Worm (Caenorhabditis elegans): ENCODE measurements around the gene nhr-255.

ce11 chrX:15709594-15709993 is 32.8 kb upstream of the nhr-255 start:
- TF ChIP-seq madf-2 (tag; optimal IDR thresholded peaks at IDR 0.05), result no peak
- no peak for TF ChIP-seq lin-11 (tag; optimal IDR thresholded peaks at IDR 0.05)
- TF ChIP-seq pag-3 (tag; optimal IDR thresholded peaks at IDR 0.05; ENCODE audit: borderline replicate concordance), result no peak
- TF ChIP-seq pha-4 (tag; optimal IDR thresholded peaks at IDR 0.05), result no peak
- no peak for TF ChIP-seq fkh-10 (GFP tag; optimal IDR thresholded peaks at IDR 0.05)
- TF ChIP-seq hlh-13 (GFP tag; optimal IDR thresholded peaks at IDR 0.05), result no peak
- TF ChIP-seq Y22D7AL.16 (tag; optimal IDR thresholded peaks at IDR 0.05), result no peak
- TF ChIP-seq F13H6.1 (tag; optimal IDR thresholded peaks at IDR 0.05), result no peak
- TF ChIP-seq elt-4 (tag; optimal IDR thresholded peaks at IDR 0.05), result no peak
- TF ChIP-seq K02D7.2 (tag; optimal IDR thresholded peaks at IDR 0.05), result no peak
- TF ChIP-seq ama-1 (optimal IDR thresholded peaks at IDR 0.05), result no peak
- no peak for TF ChIP-seq npax-4 (tag; optimal IDR thresholded peaks at IDR 0.05)
